Fruit fly (Drosophila melanogaster) whole organism, adult: ENCODE results near the gene LeuRS.

Source experiments
- CG12768 ChIP-seq: fragments of 200-800 bp; sonication (Bioruptor generic); optimal IDR thresholded peaks from 2 replicates; lab custom pipeline; 2017; ENCODE audit warnings: missing biosample characterization, missing genetic modification characterization, mild to moderate bottlenecking, moderate library complexity, missing genetic modification reagents
- CG7045 ChIP-seq: fragments of 200-800 bp; sonication (Bioruptor generic); optimal IDR thresholded peaks from 2 replicates; lab custom pipeline; 2017; ENCODE audit warnings: missing biosample characterization, mild to moderate bottlenecking, missing genetic modification characterization
- cnc ChIP-seq, 2 experiments: fragments of >200 bp; optimal IDR thresholded peaks; 2 replicates each; lab custom pipeline; 2017
- kay ChIP-seq: fragments of 200-800 bp; sonication (Bioruptor generic); peaks from one replicate; lab custom pipeline; 2016; ENCODE audit warnings: missing biosample characterization, missing genetic modification characterization, borderline replicate concordance
- tj ChIP-seq: fragments of 200-800 bp; sonication (Bioruptor generic); optimal IDR thresholded peaks from 3 replicates; lab custom pipeline; 2017; ENCODE audit warnings: missing biosample characterization, mild to moderate bottlenecking, missing genetic modification characterization, moderate library complexity

DNA sequence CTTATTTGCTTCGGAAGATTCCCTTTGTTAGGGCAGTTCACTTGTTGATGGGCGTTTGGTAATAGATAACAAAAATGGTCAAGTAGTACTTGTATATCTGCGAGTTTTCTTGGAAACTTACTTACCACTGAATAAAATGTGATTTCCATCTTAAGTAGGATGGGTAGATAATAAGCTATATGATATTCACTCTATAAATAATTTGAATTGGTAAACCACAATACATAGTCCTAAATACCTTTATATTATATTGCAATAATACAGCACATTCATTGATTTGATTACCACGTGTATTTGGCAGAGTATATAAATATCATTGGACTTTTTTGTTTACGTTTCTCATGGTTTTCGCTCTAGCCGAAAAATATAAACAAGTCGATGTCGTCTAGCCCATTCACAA lies 38.5 kb downstream of the LeuRS start:
- TF ChIP-seq tj (no peak), kay (GFP tag; lab: Kevin White, UChicago) (no peak), CG12768 (GFP tag; lab: Kevin White, UChicago) (no peak), cnc (optimal IDR thresholded peaks at IDR 0.05; lab: Kevin White, UChicago) (no peak), CG7045 (GFP tag; lab: Kevin White, UChicago) (no peak)
